Fruit fly (Drosophila melanogaster): ENCODE results near the gene CG10853.

The CG10853 gene

DNA sequence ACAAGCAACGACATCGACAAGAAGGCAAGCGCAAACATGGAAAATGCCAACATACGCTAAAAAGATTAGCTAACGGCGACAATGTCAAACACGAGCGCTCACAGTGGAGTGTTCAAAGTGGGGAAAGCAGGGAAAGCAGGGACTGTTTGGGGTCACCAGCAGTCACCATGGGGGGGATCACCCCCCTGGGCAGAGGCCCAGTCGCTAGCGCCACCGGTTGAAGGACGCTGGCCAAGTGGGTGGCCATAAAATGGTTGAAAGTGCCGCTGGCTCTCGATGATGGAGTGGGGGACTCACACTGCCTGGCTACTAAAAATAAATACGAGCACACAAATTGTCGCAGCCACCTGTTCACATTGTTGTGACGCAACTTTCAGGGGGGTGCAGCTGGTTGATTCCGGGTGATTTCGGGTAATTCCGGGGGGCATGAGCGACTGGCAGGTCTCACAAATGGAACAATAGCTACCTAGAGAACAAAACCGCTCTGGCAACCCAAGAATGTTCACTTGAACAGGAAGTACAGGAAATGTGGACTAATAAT, 13.3 kb downstream of the CG10853 start:
- TF ChIP-seq br (GFP tag; optimal IDR thresholded peaks at IDR 0.05) (no peak), CG32264 (GFP tag; optimal IDR thresholded peaks at IDR 0.05) (no peak), lola (GFP tag; optimal IDR thresholded peaks at IDR 0.05) (no peak), woc (GFP tag; optimal IDR thresholded peaks at IDR 0.05) (no peak), Rel (GFP tag; optimal IDR thresholded peaks at IDR 0.05) (no peak), Rel (tag; optimal IDR thresholded peaks at IDR 0.05) (no peak), jim (GFP tag; optimal IDR thresholded peaks at IDR 0.05) (no peak), fru (GFP tag; optimal IDR thresholded peaks at IDR 0.05) (no peak), Abd-B (GFP tag; optimal IDR thresholded peaks at IDR 0.05) (no peak), h (GFP tag; optimal IDR thresholded peaks at IDR 0.05) (no peak), Dif (GFP tag; optimal IDR thresholded peaks at IDR 0.05; ENCODE audit: partially characterized antibody) (no peak), Hr83 (GFP tag; optimal IDR thresholded peaks at IDR 0.05; ENCODE audit: poor library complexity, severe bottlenecking) (no peak), dl (GFP tag; optimal IDR thresholded peaks at IDR 0.05; ENCODE audit: insufficient read depth in 1 of 2, partially characterized antibody in 2 of 2) (no peak), pan (optimal IDR thresholded peaks at IDR 0.05) (no peak), foxo (GFP tag; optimal IDR thresholded peaks at IDR 0.05) (no peak)

DNA sequence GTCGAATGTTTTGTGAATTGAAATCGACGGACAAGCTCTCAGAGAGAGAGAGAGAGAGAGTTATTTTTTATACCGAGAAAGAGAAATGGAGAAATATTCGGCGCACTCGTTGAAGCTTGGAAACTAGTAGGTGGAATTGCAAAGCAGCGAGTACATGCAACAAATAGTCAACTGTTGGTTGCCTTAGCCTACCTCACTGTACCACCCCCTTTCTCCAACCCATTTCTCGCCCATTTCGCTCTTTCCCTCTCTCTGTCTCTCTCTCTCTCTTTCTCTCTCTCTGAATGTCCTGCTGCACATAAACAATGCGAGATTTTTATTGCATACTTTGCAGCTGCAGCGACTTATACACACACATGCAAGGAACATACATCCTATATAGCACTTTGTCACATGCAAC, 16.3 kb downstream of the CG10853 start:
- TF ChIP-seq dl (GFP tag; optimal IDR thresholded peaks at IDR 0.05; ENCODE audit: insufficient read depth in 1 of 2, partially characterized antibody in 2 of 2) (peak in 1 of 2 experiments; percentile 4), CrebA (GFP tag; optimal IDR thresholded peaks at IDR 0.05; ENCODE audit: borderline replicate concordance) (no peak), Dif (GFP tag; optimal IDR thresholded peaks at IDR 0.05; ENCODE audit: partially characterized antibody) (peak; percentile 25)

DNA sequence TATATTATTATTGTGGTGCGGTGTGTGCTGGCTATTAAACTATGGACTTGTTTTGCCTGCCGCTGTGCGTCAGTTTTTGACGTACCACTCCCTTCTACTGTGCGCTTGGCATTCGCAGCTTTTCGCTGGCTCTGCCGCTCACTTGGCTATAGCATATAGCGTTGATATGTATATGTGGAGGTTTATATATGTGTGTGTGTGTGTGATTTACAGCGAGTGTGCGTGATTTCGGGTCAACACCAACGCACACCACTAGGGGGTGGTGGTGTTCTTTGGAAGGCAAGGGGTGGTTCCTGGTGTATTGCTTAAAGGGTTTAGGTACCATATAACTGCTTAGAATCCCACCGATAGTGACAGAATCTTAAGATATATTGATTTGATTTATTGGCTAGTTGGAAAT, 17.0 kb downstream of the CG10853 start, which contains the start of gene CG12605:
Gene CG12605, minus strand, starts transcription at position 101 of the 400 bp plus-strand sequence.
- TF ChIP-seq N (GFP tag; optimal IDR thresholded peaks at IDR 0.05) (no peak), dsf (GFP tag; optimal IDR thresholded peaks at IDR 0.05; ENCODE audit: borderline replicate concordance) (no peak), pan (optimal IDR thresholded peaks at IDR 0.05) (no peak), sage (GFP tag; optimal IDR thresholded peaks at IDR 0.05) (no peak), psq (GFP tag; optimal IDR thresholded peaks at IDR 0.05) (no peak), h (GFP tag; optimal IDR thresholded peaks at IDR 0.05) (no peak), rgr (GFP tag; optimal IDR thresholded peaks at IDR 0.05) (no peak), woc (GFP tag; optimal IDR thresholded peaks at IDR 0.05) (no peak), dl (GFP tag; optimal IDR thresholded peaks at IDR 0.05; ENCODE audit: insufficient read depth in 1 of 2, partially characterized antibody in 2 of 2) (no peak), Hr78 (GFP tag; optimal IDR thresholded peaks at IDR 0.05) (no peak), dmrt93B (GFP tag; optimal IDR thresholded peaks at IDR 0.05) (no peak), CrebA (GFP tag; optimal IDR thresholded peaks at IDR 0.05; ENCODE audit: borderline replicate concordance) (no peak), Myc (optimal IDR thresholded peaks at IDR 0.05) (no peak), Hnf4 (GFP tag; optimal IDR thresholded peaks at IDR 0.05) (no peak), ey (GFP tag; optimal IDR thresholded peaks at IDR 0.05) (no peak), Mio (GFP tag; optimal IDR thresholded peaks at IDR 0.05) (no peak)

DNA sequence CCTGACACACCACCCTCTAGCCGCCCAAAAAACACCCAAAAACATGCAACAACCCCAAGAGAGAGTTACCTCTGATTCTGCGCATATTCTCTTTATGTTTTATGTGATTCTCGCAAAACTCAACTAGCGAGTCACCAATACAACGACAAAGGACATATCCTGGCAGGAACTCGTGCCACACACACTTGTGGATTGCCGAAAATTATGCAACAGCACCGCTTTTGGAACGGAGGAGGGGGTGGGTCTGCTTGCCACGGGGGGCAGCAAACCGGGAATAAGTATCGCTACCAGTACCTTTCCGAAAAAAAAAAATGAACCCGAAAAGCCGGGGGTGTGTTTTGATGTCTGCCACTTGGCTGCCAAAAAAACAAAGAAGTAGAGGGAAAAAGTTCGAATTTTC, 17.4 kb downstream of the CG10853 start:
- no peak for TF ChIP-seq Dfd (GFP tag; optimal IDR thresholded peaks at IDR 0.05)

DNA sequence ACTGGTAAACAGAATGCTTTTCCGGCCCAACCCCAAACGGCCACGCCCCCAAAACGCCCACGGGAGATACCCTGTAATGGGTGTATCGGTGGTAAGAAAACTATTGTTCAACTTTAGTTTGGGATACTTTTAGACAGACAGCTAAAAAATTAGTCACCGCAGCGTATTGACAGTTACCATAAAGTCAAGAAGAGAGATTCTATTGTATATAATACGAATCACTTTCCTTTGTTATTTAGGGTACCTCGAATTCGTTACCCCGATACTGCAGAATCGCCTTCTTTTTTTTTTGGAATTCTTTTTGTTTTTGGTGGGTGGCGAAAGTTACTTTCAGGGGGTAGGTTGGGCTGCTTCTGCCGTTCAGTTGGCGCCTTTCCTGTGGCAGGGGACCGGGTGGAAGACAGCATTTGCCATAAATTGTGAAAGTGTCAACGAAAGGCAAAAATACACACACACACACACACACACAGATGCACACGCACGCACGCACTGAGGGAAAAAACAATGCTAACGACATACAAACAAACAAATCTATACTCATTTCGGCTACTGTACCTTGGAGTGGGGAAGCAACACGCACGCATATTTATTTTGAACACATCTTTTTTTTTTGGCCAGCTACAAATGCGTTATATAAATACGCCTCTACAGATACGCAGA, 22.8 kb downstream of the CG10853 start:
- TF ChIP-seq N (GFP tag; optimal IDR thresholded peaks at IDR 0.05): no peak
- peak; percentile 6 for TF ChIP-seq sv (GFP tag; optimal IDR thresholded peaks at IDR 0.05)
- TF ChIP-seq Dfd (GFP tag; optimal IDR thresholded peaks at IDR 0.05): peak; percentile 53

DNA sequence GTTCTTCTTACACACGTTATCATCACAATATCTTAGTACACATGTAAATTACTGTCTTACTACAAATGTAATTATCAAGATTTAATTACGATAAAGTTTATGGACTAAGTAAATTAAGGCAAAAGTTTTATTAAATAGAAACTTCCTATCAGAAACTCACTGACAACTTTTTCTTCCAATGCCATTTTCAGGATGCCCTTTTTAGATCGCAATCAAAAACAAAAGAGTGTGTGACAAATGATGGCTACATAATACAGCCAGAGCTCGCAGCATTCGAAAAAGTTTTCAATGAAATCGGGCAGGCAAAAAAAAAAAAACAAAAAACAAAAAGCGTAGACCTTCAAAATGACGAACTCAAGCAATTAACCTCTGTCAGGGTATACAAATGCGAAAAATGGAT, 24.9 kb downstream of the CG10853 start, which contains the start of gene CG43915:
Gene CG43915, plus strand, starts transcription at position 301 of the 400 bp plus-strand sequence.
- TF ChIP-seq CG32264 (GFP tag; optimal IDR thresholded peaks at IDR 0.05) (no peak), lola (GFP tag; optimal IDR thresholded peaks at IDR 0.05) (no peak), pan (optimal IDR thresholded peaks at IDR 0.05) (no peak), foxo (GFP tag; optimal IDR thresholded peaks at IDR 0.05) (no peak), CG9705 (GFP tag; optimal IDR thresholded peaks at IDR 0.05) (no peak), woc (GFP tag; optimal IDR thresholded peaks at IDR 0.05) (no peak), Mio (GFP tag; optimal IDR thresholded peaks at IDR 0.05) (no peak), Dfd (GFP tag; optimal IDR thresholded peaks at IDR 0.05) (no peak), usp (GFP tag; optimal IDR thresholded peaks at IDR 0.05) (no peak), GATAd (GFP tag; optimal IDR thresholded peaks at IDR 0.05) (no peak), Vsx2 (GFP tag; optimal IDR thresholded peaks at IDR 0.05; ENCODE audit: partially characterized antibody) (no peak), Abd-B (GFP tag; optimal IDR thresholded peaks at IDR 0.05) (no peak), dsf (GFP tag; optimal IDR thresholded peaks at IDR 0.05; ENCODE audit: borderline replicate concordance) (no peak), sage (GFP tag; optimal IDR thresholded peaks at IDR 0.05) (no peak), dl (GFP tag; optimal IDR thresholded peaks at IDR 0.05; ENCODE audit: insufficient read depth in 1 of 2, partially characterized antibody in 2 of 2) (no peak), CrebA (GFP tag; optimal IDR thresholded peaks at IDR 0.05; ENCODE audit: borderline replicate concordance) (no peak), Sp1 (GFP tag; optimal IDR thresholded peaks at IDR 0.05) (no peak), HLH106 (tag; optimal IDR thresholded peaks at IDR 0.05) (no peak), Hr78 (GFP tag; optimal IDR thresholded peaks at IDR 0.05) (no peak)
